Worm (Caenorhabditis elegans) whole organism, midembryonic: ENCODE data around the gene ugt-44.

Experiments used
- T22C8.4 ChIP-seq: fragments of 200-800 bp; sonication (Bioruptor generic); IDR thresholded peaks from 2 replicates; pipeline ENCODE4 v1.3.6; 2022; ENCODE audit warnings: missing genetic modification characterization, missing compliant biosample characterization
- cog-1 ChIP-seq: sonication (generic microtip); optimal IDR thresholded peaks from 2 replicates; lab custom pipeline; 2016; ENCODE audit warnings: missing genetic modification characterization, missing compliant biosample characterization
- flt-1 ChIP-seq: fragments of 200-800 bp; sonication (Bioruptor generic); IDR thresholded peaks from 2 replicates; pipeline ENCODE4 v1.3.6; 2022; ENCODE audit warnings: missing genetic modification characterization, missing compliant biosample characterization
- klf-2 ChIP-seq: fragments of 200-800 bp; sonication (Bioruptor generic); conservative IDR thresholded peaks from 2 replicates; pipeline ENCODE4 v1.3.6; 2022; ENCODE audit warnings: missing genetic modification reagents, missing genetic modification characterization, missing compliant biosample characterization
- ref-1 ChIP-seq: fragments of 200-800 bp; sonication (Bioruptor generic); conservative IDR thresholded peaks from 2 replicates; pipeline ENCODE4 v1.3.6; 2022; ENCODE audit warnings: missing genetic modification reagents, missing genetic modification characterization, missing compliant biosample characterization
- tab-1 ChIP-seq: fragments of 200-800 bp; sonication (Bioruptor generic); IDR thresholded peaks from 2 replicates; pipeline ENCODE4 v1.3.6; 2022; ENCODE audit warnings: missing genetic modification characterization, missing compliant biosample characterization
- ztf-23 ChIP-seq: fragments of 200-800 bp; sonication (Bioruptor generic); IDR thresholded peaks from 2 replicates; pipeline ENCODE4 v1.3.6; 2022; ENCODE audit warnings: missing genetic modification reagents, missing genetic modification characterization, missing compliant biosample characterization
- ztf-29 ChIP-seq: fragments of 200-800 bp; sonication (Bioruptor generic); IDR thresholded peaks from 2 replicates; pipeline ENCODE4 v1.3.6; 2022; ENCODE audit warnings: missing genetic modification reagents, missing genetic modification characterization, missing compliant biosample characterization

DNA sequence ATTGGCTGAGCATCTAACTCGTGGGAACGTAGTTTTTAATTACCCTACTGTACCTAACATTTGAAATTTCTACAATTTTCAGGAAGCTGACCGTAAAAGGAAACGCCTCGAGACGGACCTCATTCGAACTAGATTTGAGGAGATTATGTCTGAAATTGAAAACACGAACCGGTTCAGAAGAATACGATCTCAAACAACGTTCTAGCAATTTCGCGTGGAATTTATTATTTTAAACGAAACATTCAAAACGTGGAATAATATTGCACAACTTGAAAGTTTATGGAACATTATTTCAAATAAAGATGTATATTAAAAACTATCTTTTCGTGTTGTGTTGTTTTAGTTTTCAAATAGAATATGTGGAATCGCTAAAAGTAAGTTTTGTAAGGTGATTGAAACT, 26.0 kb upstream of the ugt-44 start, which contains the start of gene F13B12.7:
- TF ChIP-seq ztf-23 (GFP tag; lab: Robert Waterston, UW) (no peak), klf-2 (GFP tag; lab: Robert Waterston, UW) (no peak), flt-1 (GFP tag; lab: Robert Waterston, UW) (no peak), ref-1 (GFP tag; lab: Robert Waterston, UW) (no peak), ztf-29 (GFP tag; lab: Robert Waterston, UW) (no peak), tab-1 (GFP tag; lab: Robert Waterston, UW) (no peak), T22C8.4 (GFP tag; lab: Robert Waterston, UW) (no peak), cog-1 (tag; lab: Kevin White, UChicago) (no peak)
